Worm (Caenorhabditis elegans): ENCODE measurements around the gene F45D3.3.

F45D3.3 gene

DNA sequence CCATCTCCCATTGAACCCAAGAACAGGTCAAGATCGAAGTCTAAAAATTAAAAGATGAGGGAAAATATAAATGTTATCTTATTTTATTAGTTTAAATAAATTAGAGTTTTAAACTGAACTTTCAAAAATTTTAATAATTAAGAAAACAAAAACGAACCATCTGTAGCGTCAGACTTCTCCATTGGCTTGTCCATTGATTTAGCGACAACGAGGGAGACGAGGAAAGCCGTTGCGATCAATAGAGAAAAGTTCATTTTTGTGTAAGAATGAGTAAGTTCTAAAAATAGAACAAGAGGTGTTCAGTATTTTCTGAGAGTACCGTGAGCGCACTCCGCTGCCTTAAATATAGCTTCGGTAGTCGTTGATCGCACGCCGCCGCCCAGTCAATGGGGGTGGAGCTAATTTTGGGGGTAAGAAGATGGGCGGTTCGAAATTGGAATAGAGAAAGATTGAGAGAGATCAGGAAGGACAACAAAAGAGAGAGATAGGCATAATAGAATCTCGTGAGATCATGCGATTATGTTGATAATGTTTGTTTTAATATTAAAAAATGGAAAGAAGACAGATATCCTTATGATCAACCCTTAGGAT lies at the start of gene F45D3.3:
TSS of gene F45D3.3 (minus strand) at position 350 of the 591 bp plus-strand sequence.
- no peak for TF ChIP-seq efl-3 (GFP tag; optimal IDR thresholded peaks at IDR 0.05)
- no peak for TF ChIP-seq C34B4.2 (tag; optimal IDR thresholded peaks at IDR 0.05)
- no peak for TF ChIP-seq sptf-1 (tag; optimal IDR thresholded peaks at IDR 0.05)
- peak in 1 of 2 experiments; percentile 18 for TF ChIP-seq lin-35 (GFP tag; optimal IDR thresholded peaks at IDR 0.05)
- TF ChIP-seq nhr-20 (tag; optimal IDR thresholded peaks at IDR 0.05), result peak; percentile 60
- peak in 3 of 6 experiments; percentile 1 to 32 (median 8) for TF ChIP-seq elt-3 (tag; optimal IDR thresholded peaks at IDR 0.05)
- TF ChIP-seq unc-130 (tag; optimal IDR thresholded peaks at IDR 0.05), result no peak
- TF ChIP-seq mep-1 (tag; optimal IDR thresholded peaks at IDR 0.05), result peak; percentile 4
- TF ChIP-seq efl-1 (optimal IDR thresholded peaks at IDR 0.05), result no peak
- peak in 1 of 2 experiments; percentile 85 for TF ChIP-seq efl-1 (GFP tag; optimal IDR thresholded peaks at IDR 0.05 in 1 of 2)
- no peak for TF ChIP-seq unc-62 (GFP tag; optimal IDR thresholded peaks at IDR 0.05)
- TF ChIP-seq hpl-2 (GFP tag; optimal IDR thresholded peaks at IDR 0.05), result no peak
- TF ChIP-seq zip-4 (GFP tag; optimal IDR thresholded peaks at IDR 0.05), result no peak
- no peak for TF ChIP-seq egl-27 (tag; optimal IDR thresholded peaks at IDR 0.05)
- peak; percentile 18 for TF ChIP-seq dsc-1 (tag; optimal IDR thresholded peaks at IDR 0.05)
- peak in 1 of 2 experiments; percentile 30 for TF ChIP-seq mdl-1 (tag; optimal IDR thresholded peaks at IDR 0.05)
- TF ChIP-seq aly-2 (tag; optimal IDR thresholded peaks at IDR 0.05), result no peak
- no peak for TF ChIP-seq C16A3.4 (tag; optimal IDR thresholded peaks at IDR 0.05)
- no peak for TF ChIP-seq nhr-76 (tag; optimal IDR thresholded peaks at IDR 0.05)
- TF ChIP-seq nhr-47 (tag; optimal IDR thresholded peaks at IDR 0.05), result no peak
- TF ChIP-seq nhr-90 (tag; optimal IDR thresholded peaks at IDR 0.05; ENCODE audit: poor library complexity), result peak; percentile 34
- TF ChIP-seq pqm-1 (tag; optimal IDR thresholded peaks at IDR 0.05), result no peak
- peak; percentile 90 for TF ChIP-seq ama-1 (optimal IDR thresholded peaks at IDR 0.05)
- no peak for TF ChIP-seq xbp-1 (tag; optimal IDR thresholded peaks at IDR 0.05)
- peak; percentile 25 for TF ChIP-seq nhr-19 (GFP tag; conservative IDR thresholded peaks at IDR 0.05)
- TF ChIP-seq lin-15B (tag; optimal IDR thresholded peaks at IDR 0.05), result no peak
- peak; percentile 46 for TF ChIP-seq nhr-85 (tag)
- TF ChIP-seq snu-23 (GFP tag; optimal IDR thresholded peaks at IDR 0.05), result peak; percentile 3
- TF ChIP-seq tbx-2 (tag; optimal IDR thresholded peaks at IDR 0.05), result peak; percentile 42
- peak in 1 of 2 experiments; percentile 38 for TF ChIP-seq lsy-2 (tag; optimal IDR thresholded peaks at IDR 0.05)
- TF ChIP-seq lin-14 (GFP tag; optimal IDR thresholded peaks at IDR 0.05), result peak; percentile 46
- TF ChIP-seq F16B12.6 (tag; optimal IDR thresholded peaks at IDR 0.05), result no peak
- no peak for TF ChIP-seq ceh-63 (GFP tag; optimal IDR thresholded peaks at IDR 0.05)
- peak; percentile 8 for TF ChIP-seq rnt-1 (tag; optimal IDR thresholded peaks at IDR 0.05)
- TF ChIP-seq blmp-1 (tag; optimal IDR thresholded peaks at IDR 0.05), result peak; percentile 65
- TF ChIP-seq nhr-71 (tag; optimal IDR thresholded peaks at IDR 0.05), result peak; percentile 54
- TF ChIP-seq hlh-4 (tag; optimal IDR thresholded peaks at IDR 0.05), result no peak
- no peak for TF ChIP-seq ceh-88 (GFP tag; IDR thresholded peaks at IDR 0.05)
- no peak for TF ChIP-seq lin-39 (tag; optimal IDR thresholded peaks at IDR 0.05)
- TF ChIP-seq ztf-4 (tag; optimal IDR thresholded peaks at IDR 0.05), result peak; percentile 47
- no peak for TF ChIP-seq dpl-1 (GFP tag; optimal IDR thresholded peaks at IDR 0.05)
- TF ChIP-seq alr-1 (tag; optimal IDR thresholded peaks at IDR 0.05; ENCODE audit: borderline replicate concordance), result no peak
- no peak for TF ChIP-seq mab-9 (GFP tag; IDR thresholded peaks at IDR 0.05)

Measured in whole organism, L1 larva.